Worm (Caenorhabditis elegans): ENCODE results near the gene nemt-1.

- TF ChIP-seq nhr-77 (tag; optimal IDR thresholded peaks at IDR 0.05) (no peak), ceh-90 (tag; optimal IDR thresholded peaks at IDR 0.05) (no peak), ztf-4 (tag; optimal IDR thresholded peaks at IDR 0.05) (no peak), blmp-1 (tag; optimal IDR thresholded peaks at IDR 0.05) (no peak), ces-1 (GFP tag; optimal IDR thresholded peaks at IDR 0.05) (no peak), nhr-237 (tag; optimal IDR thresholded peaks at IDR 0.05) (no peak), hpl-2 (GFP tag; optimal IDR thresholded peaks at IDR 0.05) (no peak), ztf-11 (tag; optimal IDR thresholded peaks at IDR 0.05) (no peak), unc-62 (GFP tag; optimal IDR thresholded peaks at IDR 0.05) (no peak), nhr-11 (tag; optimal IDR thresholded peaks at IDR 0.05) (no peak), skn-1 (tag; optimal IDR thresholded peaks at IDR 0.05) (no peak), lin-35 (GFP tag; optimal IDR thresholded peaks at IDR 0.05) (no peak), mep-1 (tag; optimal IDR thresholded peaks at IDR 0.05) (no peak), aly-2 (tag; optimal IDR thresholded peaks at IDR 0.05) (no peak)
Observed at ce11 chrIV:9304617-9305016, 14.6 kb downstream of the nemt-1 start, which contains the start of gene F49C12.5.
